Worm (Caenorhabditis elegans): ENCODE results near the gene Y46H3D.1.
"Not testable (repeated sequence)": the region's sequence is repeated elsewhere in the genome, so short reads cannot be mapped to it uniquely, and the experiment has no call there.

DNA sequence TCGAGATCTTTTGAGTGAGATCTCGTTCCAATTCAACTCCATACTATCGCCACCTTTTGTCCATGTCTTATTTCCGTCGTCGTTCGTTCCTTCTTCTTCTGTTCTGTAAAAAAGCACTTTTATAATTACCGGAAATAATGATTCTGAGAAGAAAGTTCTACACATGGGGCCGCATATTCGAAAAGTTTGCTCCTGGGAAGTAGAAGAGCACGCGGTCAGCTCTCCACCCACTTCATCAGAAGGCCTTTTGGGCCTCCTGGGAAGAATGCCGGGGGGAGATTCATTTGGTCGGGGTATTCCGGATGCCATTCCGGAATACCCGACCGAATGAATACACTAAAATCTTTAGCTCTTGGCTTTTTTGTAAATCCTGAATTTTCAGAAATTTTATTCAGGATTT is 50.2 kb downstream of the Y46H3D.1 start, which contains the start of gene Y46H3C.5:
- not testable (repeated sequence) for TF ChIP-seq unc-62 (GFP tag; optimal IDR thresholded peaks at IDR 0.05); blmp-1 (tag; optimal IDR thresholded peaks at IDR 0.05); nhr-237 (tag; optimal IDR thresholded peaks at IDR 0.05); aly-2 (tag; optimal IDR thresholded peaks at IDR 0.05); nhr-77 (tag; optimal IDR thresholded peaks at IDR 0.05); pqm-1 (tag; optimal IDR thresholded peaks at IDR 0.05); hlh-17 (GFP tag; optimal IDR thresholded peaks at IDR 0.05; ENCODE audit: borderline replicate concordance); ztf-4 (tag; optimal IDR thresholded peaks at IDR 0.05); nhr-11 (tag; optimal IDR thresholded peaks at IDR 0.05); sox-4 (tag; optimal IDR thresholded peaks at IDR 0.05)
